Worm (Caenorhabditis elegans) whole organism, L4/young adult: Measurements from ENCODE around the gene T25D10.1.

Experiments
- W03F9.2 ChIP-seq: fragments of 150-350 bp; optimal IDR thresholded peaks from 2 replicates; lab custom pipeline; 2014; ENCODE audit warnings: missing biosample characterization, missing genetic modification characterization
- dao-5 ChIP-seq: sonication (generic microtip); optimal IDR thresholded peaks from 2 replicates; lab custom pipeline; 2016; ENCODE audit warnings: missing genotype, missing genetic modification characterization, moderate library complexity, missing compliant biosample characterization
- him-1 ChIP-seq: sonication (generic microtip); optimal IDR thresholded peaks from 2 replicates; lab custom pipeline; 2016; ENCODE audit warnings: missing genotype, missing genetic modification reagents, missing genetic modification characterization, missing compliant biosample characterization

- TF ChIP-seq W03F9.2 (no peak), dao-5 (tag; lab: Kevin White, UChicago) (no peak), him-1 (no peak)
These were observed 40.5 kb downstream of the T25D10.1 start, which contains the start of gene K06A1.2 for ce11 chrII:6443710-6444109.
